Worm (Caenorhabditis elegans) whole organism, L1 larva: Measurements from ENCODE around the gene Y56A3A.33.

ENCODE experiments used
- C04F5.9 ChIP-seq: sonication (generic microtip); optimal IDR thresholded peaks from 2 replicates; lab custom pipeline; 2016; ENCODE audit warnings: missing genetic modification characterization, missing compliant biosample characterization
- lir-3 ChIP-seq: sonication (generic microtip); optimal IDR thresholded peaks from 2 replicates; lab custom pipeline; 2016; ENCODE audit warnings: mild to moderate bottlenecking, missing genetic modification characterization, moderate library complexity, missing compliant biosample characterization; ENCODE audit not compliant: poor library complexity
- mep-1 ChIP-seq: fragments of 150-350 bp; optimal IDR thresholded peaks from 2 replicates; lab custom pipeline; 2014; ENCODE audit warnings: missing biosample characterization, missing genetic modification characterization
- nhr-11 ChIP-seq: fragments of 150-350 bp; optimal IDR thresholded peaks from 2 replicates; lab custom pipeline; 2014; ENCODE audit warnings: missing biosample characterization, missing genetic modification characterization
- nhr-76 ChIP-seq: sonication (generic microtip); optimal IDR thresholded peaks from 2 replicates; lab custom pipeline; 2017; ENCODE audit warnings: missing biosample characterization, missing genetic modification characterization

DNA sequence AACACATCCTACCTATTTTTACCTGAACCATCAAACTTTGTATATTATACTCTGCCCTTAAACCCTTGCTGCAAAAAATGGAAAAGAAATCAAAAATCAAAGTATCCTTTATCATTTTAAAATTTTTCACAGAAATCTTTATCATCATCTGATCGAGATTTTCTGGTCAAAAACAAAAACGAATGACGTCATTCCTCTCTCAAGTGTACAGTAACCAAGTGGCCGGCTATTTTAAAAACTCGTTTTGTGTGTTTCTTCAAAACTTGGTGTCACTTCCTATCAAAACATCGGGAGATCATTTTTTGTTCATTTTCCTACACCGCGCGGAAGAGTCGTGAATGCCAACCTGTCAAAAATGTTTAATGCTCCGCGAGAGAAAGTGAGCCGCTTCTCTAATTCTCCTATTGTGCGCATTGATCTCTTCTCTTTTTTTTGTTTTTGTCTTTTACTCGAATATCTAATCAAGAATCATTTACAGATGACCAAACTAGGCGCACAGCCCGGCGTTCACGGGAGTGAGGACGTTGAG lies 17.4 kb upstream of the Y56A3A.33 start, which contains the start of gene brp-1:
- no peak for TF ChIP-seq nhr-76
- TF ChIP-seq C04F5.9 (tag; lab: Kevin White, UChicago) = no peak
- no peak for TF ChIP-seq lir-3
- no peak for TF ChIP-seq nhr-11
- no peak for TF ChIP-seq mep-1 (tag; lab: Kevin White, UChicago)
